Fruit fly (Drosophila melanogaster) whole organism, prepupa: ENCODE measurements around the gene CG4462.

Experiments
- Blimp-1 ChIP-seq: fragments of 200-800 bp; sonication (Bioruptor generic); optimal IDR thresholded peaks from 3 replicates; lab custom pipeline; 2017; ENCODE audit warnings: missing biosample characterization, missing genetic modification characterization, mild to moderate bottlenecking, moderate library complexity, missing genetic modification reagents
- CG10669 ChIP-seq: fragments of 200-800 bp; sonication (Bioruptor generic); optimal IDR thresholded peaks from 3 replicates; lab custom pipeline; 2018; ENCODE audit warnings: missing biosample characterization, mild to moderate bottlenecking, missing genetic modification characterization, moderate library complexity
- CG11294 ChIP-seq: fragments of 200-800 bp; sonication (Bioruptor generic); IDR thresholded peaks from 2 replicates; pipeline ENCODE4 v1.3.6; 2022; ENCODE audit warnings: missing biosample characterization, missing genetic modification characterization
- CG11762 ChIP-seq: fragments of 200-800 bp; sonication (Bioruptor generic); optimal IDR thresholded peaks from 3 replicates; lab custom pipeline; 2016; ENCODE audit warnings: missing biosample characterization, missing genetic modification characterization; ENCODE audit not compliant: insufficient read depth
- CG15336 ChIP-seq: fragments of 200-800 bp; sonication (Bioruptor generic); IDR thresholded peaks from 2 replicates; pipeline ENCODE4 v1.3.6; 2022; ENCODE audit warnings: missing biosample characterization, missing genetic modification characterization
- CG1621 ChIP-seq: fragments of 200-800 bp; sonication (Bioruptor generic); optimal IDR thresholded peaks from 3 replicates; lab custom pipeline; 2018; ENCODE audit warnings: missing biosample characterization, mild to moderate bottlenecking, missing genetic modification characterization
- CG3032 ChIP-seq: fragments of 200-800 bp; optimal IDR thresholded peaks from 2 replicates; lab custom pipeline; 2019; ENCODE audit warnings: missing biosample characterization, mild to moderate bottlenecking, missing genetic modification characterization, moderate library complexity
- CG32006 ChIP-seq: fragments of 200-800 bp; sonication (Bioruptor generic); optimal IDR thresholded peaks from 3 replicates; lab custom pipeline; 2017; ENCODE audit warnings: missing biosample characterization, mild to moderate bottlenecking, missing genetic modification characterization
- CG34406 ChIP-seq: fragments of 200-800 bp; sonication (Bioruptor generic); optimal IDR thresholded peaks from 3 replicates; lab custom pipeline; 2016; ENCODE audit warnings: missing biosample characterization, missing genetic modification characterization
- CG3919 ChIP-seq: fragments of 200-800 bp; sonication (Bioruptor generic); optimal IDR thresholded peaks from 3 replicates; lab custom pipeline; 2016; ENCODE audit warnings: missing biosample characterization, missing genetic modification characterization
- CG6163 ChIP-seq: fragments of 200-800 bp; sonication (Bioruptor generic); IDR thresholded peaks from 3 replicates; pipeline ENCODE4 v1.3.6; 2022; ENCODE audit warnings: missing biosample characterization, missing genetic modification characterization
- CG6276 ChIP-seq: fragments of 200-800 bp; sonication (Bioruptor generic); optimal IDR thresholded peaks from 2 replicates; lab custom pipeline; 2017; ENCODE audit warnings: missing biosample characterization, mild to moderate bottlenecking, missing genetic modification characterization
- CG6792 ChIP-seq: fragments of 200-800 bp; sonication (Bioruptor generic); optimal IDR thresholded peaks from 3 replicates; lab custom pipeline; 2016; ENCODE audit warnings: missing biosample characterization, missing genetic modification characterization
- CG6808 ChIP-seq: fragments of 200-800 bp; sonication (Bioruptor generic); optimal IDR thresholded peaks from 3 replicates; lab custom pipeline; 2017; ENCODE audit warnings: missing biosample characterization, missing genetic modification characterization, mild to moderate bottlenecking, moderate library complexity, missing genetic modification reagents
- CG6854 ChIP-seq: fragments of 200-800 bp; sonication (Bioruptor generic); optimal IDR thresholded peaks from 2 replicates; lab custom pipeline; 2017; ENCODE audit warnings: missing biosample characterization, mild to moderate bottlenecking, missing genetic modification characterization
- CG7368 ChIP-seq: fragments of 200-800 bp; sonication (Bioruptor generic); optimal IDR thresholded peaks from 3 replicates; lab custom pipeline; 2016; ENCODE audit warnings: missing biosample characterization, missing genetic modification characterization
- CG8119 ChIP-seq: fragments of 200-800 bp; sonication (Bioruptor generic); IDR thresholded peaks from 3 replicates; pipeline ENCODE4 v1.3.6; 2022; ENCODE audit warnings: missing biosample characterization, missing genetic modification characterization
- CG8319 ChIP-seq: fragments of 200-800 bp; sonication (Bioruptor generic); optimal IDR thresholded peaks from 3 replicates; lab custom pipeline; 2016; ENCODE audit warnings: missing biosample characterization, missing genetic modification characterization
- CG9139 ChIP-seq: fragments of 200-800 bp; sonication (Bioruptor generic); optimal IDR thresholded peaks from 3 replicates; lab custom pipeline; 2017; ENCODE audit warnings: missing biosample characterization, mild to moderate bottlenecking, missing genetic modification characterization
- Eip75B ChIP-seq: fragments of 200-800 bp; sonication (Bioruptor generic); optimal IDR thresholded peaks from 3 replicates; lab custom pipeline; 2016; ENCODE audit warnings: missing biosample characterization, missing genetic modification characterization
- Eip93F ChIP-seq: fragments of 200-800 bp; sonication (Bioruptor generic); optimal IDR thresholded peaks from 2 replicates; lab custom pipeline; 2016; ENCODE audit warnings: missing biosample characterization, mild to moderate bottlenecking, missing genetic modification characterization
- Ets96B ChIP-seq: fragments of 200-800 bp; optimal IDR thresholded peaks from 2 replicates; lab custom pipeline; 2019; ENCODE audit warnings: missing biosample characterization, mild to moderate bottlenecking, missing genetic modification characterization, moderate library complexity
- Gug ChIP-seq: fragments of 200-800 bp; sonication (Bioruptor generic); IDR thresholded peaks from 2 replicates; pipeline ENCODE4 v1.3.6; 2022; ENCODE audit warnings: missing biosample characterization, missing genetic modification characterization
- Hr38 ChIP-seq: sonication (Bioruptor generic); optimal IDR thresholded peaks from 2 replicates; lab custom pipeline; 2016; ENCODE audit warnings: missing biosample characterization, missing genetic modification characterization
- Hr39 ChIP-seq: fragments of 200-800 bp; sonication (Bioruptor generic); optimal IDR thresholded peaks from 2 replicates; lab custom pipeline; 2016; ENCODE audit warnings: missing biosample characterization, missing genetic modification characterization
- Hr4 ChIP-seq: fragments of 200-800 bp; sonication (Bioruptor generic); optimal IDR thresholded peaks from 3 replicates; lab custom pipeline; 2016; ENCODE audit warnings: missing biosample characterization, missing genetic modification characterization
- Lpt ChIP-seq: fragments of 200-800 bp; sonication (Bioruptor generic); optimal IDR thresholded peaks from 3 replicates; lab custom pipeline; 2016; ENCODE audit warnings: missing biosample characterization, missing genetic modification characterization
- OdsH ChIP-seq: fragments of 200-800 bp; sonication (Bioruptor generic); optimal IDR thresholded peaks from 3 replicates; lab custom pipeline; 2016; ENCODE audit warnings: missing biosample characterization, missing genetic modification characterization
- Smox ChIP-seq: fragments of 200-800 bp; sonication (Bioruptor generic); optimal IDR thresholded peaks from 3 replicates; lab custom pipeline; 2016; ENCODE audit warnings: missing biosample characterization, missing genetic modification characterization
- Sox102F ChIP-seq: fragments of 200-800 bp; sonication (Bioruptor generic); optimal IDR thresholded peaks from 2 replicates; lab custom pipeline; 2016; ENCODE audit warnings: missing biosample characterization, mild to moderate bottlenecking, missing genetic modification characterization
- Sox15 ChIP-seq: fragments of 200-800 bp; sonication (Bioruptor generic); optimal IDR thresholded peaks from 3 replicates; lab custom pipeline; 2016; ENCODE audit warnings: missing biosample characterization, missing genetic modification characterization
- achi ChIP-seq: fragments of 200-800 bp; sonication (Bioruptor generic); optimal IDR thresholded peaks from 3 replicates; lab custom pipeline; 2016; ENCODE audit warnings: missing biosample characterization, missing genetic modification characterization
- acj6 ChIP-seq: fragments of 200-800 bp; sonication (Bioruptor generic); optimal IDR thresholded peaks from 3 replicates; lab custom pipeline; 2016; ENCODE audit warnings: missing biosample characterization, missing genetic modification characterization
- cyc ChIP-seq: fragments of 200-800 bp; sonication (Bioruptor generic); optimal IDR thresholded peaks from 3 replicates; lab custom pipeline; 2016; ENCODE audit warnings: missing biosample characterization, missing genetic modification characterization
- dac ChIP-seq: fragments of 200-800 bp; sonication (Bioruptor generic); optimal IDR thresholded peaks from 2 replicates; lab custom pipeline; 2017; ENCODE audit warnings: missing biosample characterization, mild to moderate bottlenecking, missing genetic modification characterization
- dsx ChIP-seq: fragments of 200-800 bp; optimal IDR thresholded peaks from 3 replicates; lab custom pipeline; 2019; ENCODE audit warnings: missing biosample characterization, mild to moderate bottlenecking, missing genetic modification characterization, moderate library complexity; ENCODE audit not compliant: poor library complexity, severe bottlenecking
- eg ChIP-seq: fragments of 200-800 bp; sonication (Bioruptor generic); IDR thresholded peaks from 3 replicates; pipeline ENCODE4 v1.3.6; 2022; ENCODE audit warnings: missing biosample characterization, missing genetic modification characterization
- esn ChIP-seq: fragments of 200-800 bp; sonication (Bioruptor generic); optimal IDR thresholded peaks from 2 replicates; lab custom pipeline; 2016; ENCODE audit warnings: missing biosample characterization, mild to moderate bottlenecking, missing genetic modification characterization, moderate library complexity
- fd85E ChIP-seq: fragments of 200-800 bp; sonication (Bioruptor generic); optimal IDR thresholded peaks from 3 replicates; lab custom pipeline; 2016; ENCODE audit warnings: missing biosample characterization, missing genetic modification characterization
- fkh ChIP-seq: fragments of 200-800 bp; sonication (Bioruptor generic); optimal IDR thresholded peaks from 3 replicates; lab custom pipeline; 2017; ENCODE audit warnings: missing biosample characterization, mild to moderate bottlenecking, missing genetic modification characterization, moderate library complexity
- lz ChIP-seq: fragments of 200-800 bp; sonication (Bioruptor generic); optimal IDR thresholded peaks from 3 replicates; lab custom pipeline; 2016; ENCODE audit warnings: missing biosample characterization, missing genetic modification characterization
- pdm3 ChIP-seq: fragments of 200-800 bp; sonication (Bioruptor generic); optimal IDR thresholded peaks from 3 replicates; lab custom pipeline; 2016; ENCODE audit warnings: missing biosample characterization, missing genetic modification characterization
- salr ChIP-seq, 2 experiments: fragments of 200-800 bp; sonication (Bioruptor generic); optimal IDR thresholded peaks; 3 replicates each; lab custom pipeline; 2016 to 2018; ENCODE audit warnings: missing biosample characterization in 2 of 2, missing genetic modification characterization in 2 of 2, mild to moderate bottlenecking in 1 of 2
- ss ChIP-seq, 2 experiments: fragments of 200-800 bp; sonication (Bioruptor generic); optimal IDR thresholded peaks; 2 replicates in 1 of 2; 3 replicates in 1 of 2; lab custom pipeline; 2017 to 2018; ENCODE audit warnings: mild to moderate bottlenecking in 2 of 2, missing biosample characterization in 2 of 2, missing genetic modification characterization in 2 of 2, moderate library complexity in 1 of 2
- svp ChIP-seq: fragments of 200-800 bp; sonication (Bioruptor generic); peaks from one replicate; lab custom pipeline; 2016; ENCODE audit warnings: missing biosample characterization, missing genetic modification characterization
- vri ChIP-seq: fragments of 200-800 bp; sonication (Bioruptor generic); optimal IDR thresholded peaks from 3 replicates; lab custom pipeline; 2016; ENCODE audit warnings: missing biosample characterization, mild to moderate bottlenecking, missing genetic modification characterization

Gene CG4462

dm6 chr3R:19905932-19906439 is 19.2 kb downstream of the CG4462 start (continued):
- TF ChIP-seq CG8319 (GFP tag; lab: Kevin White, UChicago), result peak; percentile 86
- peak; percentile 89 for TF ChIP-seq acj6 (GFP tag; lab: Kevin White, UChicago)
- peak; percentile 91 for TF ChIP-seq cyc (GFP tag; lab: Kevin White, UChicago)
- TF ChIP-seq eg (GFP tag; lab: Robert Waterston, UW), result peak; percentile 91
- TF ChIP-seq CG11294 (GFP tag; lab: Robert Waterston, UW), result peak; percentile 84
- peak; percentile 82 for TF ChIP-seq CG1621 (tag; lab: Kevin White, UChicago)
- TF ChIP-seq Eip75B, result peak; percentile 87
- TF ChIP-seq Eip93F (GFP tag; lab: Kevin White, UChicago), result peak; percentile 66
- TF ChIP-seq Hr39, result peak; percentile 95
- TF ChIP-seq CG8119 (GFP tag; lab: Robert Waterston, UW), result peak; percentile 86
- TF ChIP-seq CG11762 (GFP tag; lab: Kevin White, UChicago), result peak; percentile 82
- TF ChIP-seq CG15336, result peak; percentile 91
- peak; percentile 91 for TF ChIP-seq lz (GFP tag; lab: Kevin White, UChicago)
- TF ChIP-seq esn (GFP tag; lab: Kevin White, UChicago), result peak; percentile 93
- TF ChIP-seq CG6276 (GFP tag; lab: Kevin White, UChicago), result peak; percentile 74

dm6 chr3R:19904865-19905373 is 20.3 kb downstream of the CG4462 start, which contains the start of the genes Surf6 and RhoGAP92B:
TSS of gene Surf6 (minus strand) at chr3R:19904868.
TSS of gene RhoGAP92B (plus strand) at chr3R:19905164.
- TF ChIP-seq fkh (GFP tag; lab: Kevin White, UChicago), result peak; percentile 60
- TF ChIP-seq CG6808 (GFP tag; lab: Kevin White, UChicago), result peak; percentile 52
- peak; percentile 68 for TF ChIP-seq lz (GFP tag; lab: Kevin White, UChicago)
- TF ChIP-seq Lpt (GFP tag; lab: Kevin White, UChicago), result no peak
- TF ChIP-seq CG11294 (GFP tag; lab: Robert Waterston, UW), result no peak
- peak; percentile 55 for TF ChIP-seq cyc (GFP tag; lab: Kevin White, UChicago)
- TF ChIP-seq CG9139 (GFP tag; lab: Kevin White, UChicago), result peak; percentile 44
- TF ChIP-seq Sox15 (GFP tag; lab: Kevin White, UChicago), result peak; percentile 27
- peak; percentile 95 for TF ChIP-seq svp (GFP tag; lab: Kevin White, UChicago)
- peak; percentile 73 for TF ChIP-seq Eip75B
- peak; percentile 71 for TF ChIP-seq Hr39
- TF ChIP-seq achi, result peak; percentile 62
- peak; percentile 66 for TF ChIP-seq vri (GFP tag; lab: Kevin White, UChicago)
- no peak for TF ChIP-seq dac
- TF ChIP-seq Hr4 (GFP tag; lab: Kevin White, UChicago), result peak; percentile 51
- peak; percentile 47 for TF ChIP-seq CG6792 (GFP tag; lab: Kevin White, UChicago)
- peak; percentile 42 for TF ChIP-seq CG8319 (GFP tag; lab: Kevin White, UChicago)
- peak; percentile 40 to 62 for TF ChIP-seq ss (GFP tag; optimal IDR thresholded peaks at IDR 0.05; lab: Kevin White, UChicago)
- no peak for TF ChIP-seq CG6276 (GFP tag; lab: Kevin White, UChicago)
- TF ChIP-seq CG34406, result peak; percentile 35
- peak; percentile 50; the same call in 2 of the 3 replicates for TF ChIP-seq CG6163 (GFP tag; lab: Robert Waterston, UW)
- peak; percentile 42 for TF ChIP-seq OdsH
- TF ChIP-seq CG3919 (GFP tag; lab: Kevin White, UChicago), result peak; percentile 62
- TF ChIP-seq dsx (GFP tag; lab: Kevin White, UChicago), result peak; percentile 43
- peak; percentile 31 for TF ChIP-seq Ets96B
- TF ChIP-seq Sox102F (GFP tag; lab: Kevin White, UChicago), result peak; percentile 63
- TF ChIP-seq Eip93F (GFP tag; lab: Kevin White, UChicago), result no peak
- peak; percentile 13 for TF ChIP-seq CG10669
- TF ChIP-seq CG32006, result no peak
- no peak for TF ChIP-seq Smox (GFP tag; lab: Kevin White, UChicago)
- TF ChIP-seq Blimp-1, result no peak
- peak; percentile 53 for TF ChIP-seq CG3032
- TF ChIP-seq Gug, result 0 out of 2 replicates have a peak, but pooled peaks have one; percentile 22
- TF ChIP-seq salr (GFP tag; optimal IDR thresholded peaks at IDR 0.05; lab: Kevin White, UChicago), result no peak
- TF ChIP-seq CG7368, result peak; percentile 6
- TF ChIP-seq pdm3 (GFP tag; lab: Kevin White, UChicago), result no peak
- peak; percentile 42 for TF ChIP-seq acj6 (GFP tag; lab: Kevin White, UChicago)
- TF ChIP-seq Hr38, result no peak
- peak; percentile 29 for TF ChIP-seq fd85E (GFP tag; lab: Kevin White, UChicago)
- peak; percentile 77 for TF ChIP-seq CG6854 (GFP tag; lab: Kevin White, UChicago)
- peak; percentile 50 for TF ChIP-seq esn (GFP tag; lab: Kevin White, UChicago)
- TF ChIP-seq CG11762 (GFP tag; lab: Kevin White, UChicago), result no peak
